Worm (Caenorhabditis elegans) whole organism, L2 larva: ENCODE results near the gene F28H7.2.
A peak's percentile ranks its signal among the peaks of the same experiment; 100 is the strongest.

Experiments
- C34F6.9 ChIP-seq: fragments of 150-350 bp; optimal IDR thresholded peaks from 2 replicates; lab custom pipeline; 2014; ENCODE audit warnings: missing biosample characterization, missing genetic modification characterization
- F13H6.1 ChIP-seq: sonication (generic microtip); optimal IDR thresholded peaks from 2 replicates; lab custom pipeline; 2016; ENCODE audit warnings: missing genetic modification characterization, missing compliant biosample characterization
- R02D3.7 ChIP-seq: fragments of 150-350 bp; optimal IDR thresholded peaks from 2 replicates; lab custom pipeline; 2014; ENCODE audit warnings: missing biosample characterization, missing genetic modification characterization
- Y55F3AM.14 ChIP-seq: fragments of 200-800 bp; sonication (Bioruptor generic); optimal IDR thresholded peaks from 2 replicates; lab custom pipeline; 2018; ENCODE audit warnings: mild to moderate bottlenecking, missing genetic modification characterization, missing compliant biosample characterization
- ZK546.5 ChIP-seq: sonication (generic microtip); optimal IDR thresholded peaks from 2 replicates; lab custom pipeline; 2017; ENCODE audit warnings: missing biosample characterization, missing genetic modification characterization
- alr-1 ChIP-seq: fragments of 150-350 bp; optimal IDR thresholded peaks from 2 replicates; lab custom pipeline; 2014; ENCODE audit warnings: missing biosample characterization, missing genetic modification characterization
- aly-2 ChIP-seq: fragments of 150-350 bp; optimal IDR thresholded peaks from 2 replicates; lab custom pipeline; 2014; ENCODE audit warnings: missing biosample characterization, missing genetic modification characterization
- ama-1 ChIP-seq: fragments of 150-350 bp; optimal IDR thresholded peaks from 2 replicates; lab custom pipeline; 2018; ENCODE audit warnings: inconsistent platforms
- blmp-1 ChIP-seq: sonication (generic microtip); optimal IDR thresholded peaks from 2 replicates; lab custom pipeline; 2017; ENCODE audit warnings: missing genetic modification characterization, mild to moderate bottlenecking, missing compliant biosample characterization, antibody characterized with exemption, moderate library complexity; ENCODE audit not compliant: insufficient read depth
- ceh-16 ChIP-seq: fragments of 150-350 bp; optimal IDR thresholded peaks from 2 replicates; lab custom pipeline; 2014; ENCODE audit warnings: missing biosample characterization, missing genetic modification characterization
- ceh-82 ChIP-seq: fragments of 150-350 bp; optimal IDR thresholded peaks from 2 replicates; lab custom pipeline; 2014; ENCODE audit warnings: missing biosample characterization, missing genetic modification characterization
- crh-2 ChIP-seq: sonication (generic microtip); optimal IDR thresholded peaks from 2 replicates; lab custom pipeline; 2017; ENCODE audit warnings: missing biosample characterization, missing genetic modification characterization
- dmd-4 ChIP-seq: sonication (generic microtip); optimal IDR thresholded peaks from 2 replicates; lab custom pipeline; 2017; ENCODE audit warnings: missing biosample characterization, missing genetic modification characterization
- egl-27 ChIP-seq: sonication (generic microtip); optimal IDR thresholded peaks from 3 replicates; lab custom pipeline; 2017; ENCODE audit warnings: missing biosample characterization, missing genetic modification reagents, missing genetic modification characterization
- elt-1 ChIP-seq: fragments of 150-350 bp; optimal IDR thresholded peaks from 2 replicates; lab custom pipeline; 2014; ENCODE audit warnings: missing biosample characterization, missing genetic modification characterization
- elt-3 ChIP-seq: sonication (generic microtip); optimal IDR thresholded peaks from 2 replicates; lab custom pipeline; 2017; ENCODE audit warnings: missing biosample characterization, missing genetic modification characterization
- fos-1 ChIP-seq: fragments of 150-350 bp; optimal IDR thresholded peaks from 2 replicates; lab custom pipeline; 2014; ENCODE audit warnings: missing biosample characterization, missing genetic modification characterization
- gmeb-1 ChIP-seq: fragments of 150-350 bp; optimal IDR thresholded peaks from 2 replicates; lab custom pipeline; 2014; ENCODE audit warnings: missing biosample characterization, missing genetic modification characterization
- lin-11 ChIP-seq: fragments of 150-350 bp; sonication (generic microtip); optimal IDR thresholded peaks from 2 replicates; lab custom pipeline; 2014; ENCODE audit warnings: missing biosample characterization, missing genetic modification characterization, inconsistent platforms, mixed read lengths
- lin-13 ChIP-seq: fragments of 150-350 bp; optimal IDR thresholded peaks from 2 replicates; lab custom pipeline; 2014; ENCODE audit warnings: missing biosample characterization, missing genetic modification reagents, missing genetic modification characterization
- lin-39 ChIP-seq: fragments of 150-350 bp; optimal IDR thresholded peaks from 2 replicates; lab custom pipeline; 2014; ENCODE audit warnings: missing biosample characterization, missing genetic modification reagents, missing genetic modification characterization
- lsy-2 ChIP-seq, 2 experiments: fragments of 150-350 bp in 1 of 2; sonication (generic microtip) in 1 of 2; optimal IDR thresholded peaks; 2 replicates each; lab custom pipeline; 2014 to 2017; ENCODE audit warnings: missing biosample characterization in 2 of 2, missing genetic modification characterization in 2 of 2
- mab-5 ChIP-seq: fragments of 150-350 bp; optimal IDR thresholded peaks from 2 replicates; lab custom pipeline; 2014; ENCODE audit warnings: missing biosample characterization, missing genetic modification characterization
- mbf-1 ChIP-seq: sonication (generic microtip); optimal IDR thresholded peaks from 2 replicates; lab custom pipeline; 2017; ENCODE audit warnings: missing biosample characterization, missing genetic modification characterization
- mdl-1 ChIP-seq, 2 experiments: fragments of 150-350 bp in 1 of 2; sonication (generic microtip) in 1 of 2; optimal IDR thresholded peaks; 2 replicates each; lab custom pipeline; 2017; ENCODE audit warnings: missing biosample characterization in 2 of 2, missing genetic modification characterization in 2 of 2
- nhr-10 ChIP-seq: sonication (generic microtip); optimal IDR thresholded peaks from 2 replicates; lab custom pipeline; 2017; ENCODE audit warnings: missing biosample characterization, missing genetic modification characterization
- nhr-11 ChIP-seq: fragments of 150-350 bp; optimal IDR thresholded peaks from 2 replicates; lab custom pipeline; 2014; ENCODE audit warnings: missing biosample characterization, missing genetic modification characterization
- nhr-12 ChIP-seq: fragments of 150-350 bp; optimal IDR thresholded peaks from 2 replicates; lab custom pipeline; 2014; ENCODE audit warnings: missing biosample characterization, missing genetic modification characterization
- nhr-129 ChIP-seq: fragments of 150-350 bp; optimal IDR thresholded peaks from 2 replicates; lab custom pipeline; 2014; ENCODE audit warnings: missing biosample characterization, missing genetic modification characterization
- nhr-21 ChIP-seq: fragments of 150-350 bp; optimal IDR thresholded peaks from 2 replicates; lab custom pipeline; 2014; ENCODE audit warnings: missing biosample characterization, missing genetic modification characterization
- nhr-23 ChIP-seq: fragments of 150-350 bp; optimal IDR thresholded peaks from 2 replicates; lab custom pipeline; 2014; ENCODE audit warnings: missing biosample characterization, missing genetic modification reagents, missing genetic modification characterization
- nhr-237 ChIP-seq: fragments of 150-350 bp; optimal IDR thresholded peaks from 2 replicates; lab custom pipeline; 2014; ENCODE audit warnings: missing biosample characterization, missing genetic modification characterization
- nhr-25 ChIP-seq: fragments of 150-350 bp; sonication (generic microtip); optimal IDR thresholded peaks from 3 replicates; lab custom pipeline; 2014; ENCODE audit warnings: missing biosample characterization, missing genetic modification characterization
- nhr-6 ChIP-seq: fragments of 150-350 bp; optimal IDR thresholded peaks from 2 replicates; lab custom pipeline; 2014; ENCODE audit warnings: missing biosample characterization, missing genetic modification characterization
- nhr-77 ChIP-seq: fragments of 150-350 bp; optimal IDR thresholded peaks from 2 replicates; lab custom pipeline; 2014; ENCODE audit warnings: missing biosample characterization, missing genetic modification characterization
- peb-1 ChIP-seq: fragments of 150-350 bp; optimal IDR thresholded peaks from 2 replicates; lab custom pipeline; 2014; ENCODE audit warnings: missing biosample characterization, missing genetic modification characterization
- sem-4 ChIP-seq: fragments of 150-350 bp; optimal IDR thresholded peaks from 2 replicates; lab custom pipeline; 2014; ENCODE audit warnings: missing biosample characterization, missing genetic modification reagents, missing genetic modification characterization
- skn-1 ChIP-seq: sonication (generic microtip); optimal IDR thresholded peaks from 2 replicates; lab custom pipeline; 2017; ENCODE audit warnings: missing biosample characterization, missing genetic modification characterization
- sma-3 ChIP-seq: sonication (generic microtip); optimal IDR thresholded peaks from 2 replicates; lab custom pipeline; 2016; ENCODE audit warnings: missing genetic modification reagents, missing genetic modification characterization, missing compliant biosample characterization
- sma-9 ChIP-seq, 2 experiments: fragments of 150-350 bp in 1 of 2; sonication (generic microtip) in 1 of 2; optimal IDR thresholded peaks; 2 replicates each; lab custom pipeline; 2014 to 2016; ENCODE audit warnings: missing genetic modification characterization in 2 of 2, mild to moderate bottlenecking in 1 of 2, missing biosample characterization in 1 of 2, missing compliant biosample characterization in 1 of 2, missing genetic modification reagents in 1 of 2, moderate library complexity in 1 of 2
- snpc-4 ChIP-seq: fragments of 150-350 bp; optimal IDR thresholded peaks from 2 replicates; lab custom pipeline; 2014; ENCODE audit warnings: missing biosample characterization, missing genetic modification characterization
- unc-39 ChIP-seq: fragments of 150-350 bp; optimal IDR thresholded peaks from 2 replicates; lab custom pipeline; 2014; ENCODE audit warnings: missing biosample characterization, missing genetic modification characterization
- unc-55 ChIP-seq: fragments of 150-350 bp; sonication (generic microtip); optimal IDR thresholded peaks from 3 replicates; lab custom pipeline; 2014; ENCODE audit warnings: missing biosample characterization, missing genetic modification reagents, missing genetic modification characterization
- unc-62 ChIP-seq: fragments of 150-350 bp; optimal IDR thresholded peaks from 2 replicates; lab custom pipeline; 2014; ENCODE audit warnings: missing biosample characterization, missing genetic modification reagents, missing genetic modification characterization
- zag-1 ChIP-seq: fragments of 150-350 bp; optimal IDR thresholded peaks from 2 replicates; lab custom pipeline; 2014; ENCODE audit warnings: missing biosample characterization, missing genetic modification characterization
- ztf-1 ChIP-seq: fragments of 200-800 bp; sonication (Bioruptor generic); conservative IDR thresholded peaks from 2 replicates; pipeline ENCODE4 v1.3.6; 2022; ENCODE audit warnings: missing genetic modification characterization, missing compliant biosample characterization
- ztf-11 ChIP-seq: sonication (generic microtip); optimal IDR thresholded peaks from 2 replicates; lab custom pipeline; 2017; ENCODE audit warnings: missing biosample characterization, missing genetic modification characterization
- ztf-4 ChIP-seq: fragments of 150-350 bp; optimal IDR thresholded peaks from 2 replicates; lab custom pipeline; 2014; ENCODE audit warnings: missing biosample characterization, missing genetic modification characterization

F28H7.2 gene

ce11 chrV:10729456-10729904 lies 18.2 kb upstream of the F28H7.2 start:
- TF ChIP-seq elt-1 (tag; lab: Kevin White, UChicago) (no peak), unc-39 (no peak), nhr-10 (tag; lab: Kevin White, UChicago) (no peak), nhr-129 (tag; lab: Kevin White, UChicago) (peak; percentile 71), nhr-237 (no peak), lin-39 (tag; lab: Kevin White, UChicago) (no peak), mbf-1 (tag; lab: Kevin White, UChicago) (no peak), C34F6.9 (no peak), dmd-4 (tag; lab: Kevin White, UChicago) (no peak), lin-11 (tag; lab: Kevin White, UChicago) (no peak), egl-27 (tag; lab: Kevin White, UChicago) (peak; percentile 74), unc-55 (no peak), sma-3 (peak; percentile 72), nhr-23 (tag; lab: Kevin White, UChicago) (no peak), snpc-4 (tag; lab: Kevin White, UChicago) (no peak), skn-1 (tag; lab: Kevin White, UChicago) (no peak), elt-3 (tag; lab: Kevin White, UChicago) (no peak), lin-13 (GFP tag; lab: Kevin White, UChicago) (no peak), aly-2 (no peak), ceh-82 (tag; lab: Kevin White, UChicago) (no peak), sma-9 (GFP tag; optimal IDR thresholded peaks at IDR 0.05; lab: Kevin White, UChicago) (peak; percentile 93), sma-9 (tag; optimal IDR thresholded peaks at IDR 0.05; lab: Kevin White, UChicago) (no peak), blmp-1 (peak; percentile 46), mab-5 (tag; lab: Kevin White, UChicago) (no peak), nhr-77 (tag; lab: Kevin White, UChicago) (no peak), nhr-6 (no peak), crh-2 (tag; lab: Kevin White, UChicago) (peak; percentile 61), Y55F3AM.14 (GFP tag; lab: Kevin White, UChicago) (peak; percentile 78), lsy-2 (tag; optimal IDR thresholded peaks at IDR 0.05; lab: Kevin White, UChicago) (peak in 1 of 2 experiments; percentile 17), ama-1 (no peak), sem-4 (tag; lab: Kevin White, UChicago) (no peak), nhr-21 (tag; lab: Kevin White, UChicago) (peak; percentile 25), ceh-16 (tag; lab: Kevin White, UChicago) (no peak), nhr-12 (tag; lab: Kevin White, UChicago) (no peak), ztf-1 (GFP tag; lab: Robert Waterston, UW) (no peak), gmeb-1 (tag; lab: Kevin White, UChicago) (peak; percentile 34), nhr-25 (tag; lab: Kevin White, UChicago) (peak; percentile 75), zag-1 (tag; lab: Kevin White, UChicago) (no peak), ztf-4 (tag; lab: Kevin White, UChicago) (no peak), alr-1 (tag; lab: Kevin White, UChicago) (no peak), fos-1 (tag; lab: Kevin White, UChicago) (peak; percentile 23), ztf-11 (no peak), nhr-11 (tag; lab: Kevin White, UChicago) (no peak), mdl-1 (tag; optimal IDR thresholded peaks at IDR 0.05; lab: Kevin White, UChicago) (peak in 1 of 2 experiments; percentile 56), F13H6.1 (tag; lab: Kevin White, UChicago) (peak; percentile 60), peb-1 (no peak), ZK546.5 (tag; lab: Kevin White, UChicago) (no peak), R02D3.7 (tag; lab: Kevin White, UChicago) (no peak), unc-62 (GFP tag; lab: Kevin White, UChicago) (no peak)
